Fruit fly (Drosophila melanogaster): ENCODE results near the gene Tango14.

dm6 chr2L:1144371-1145360, 13.8 kb upstream of the Tango14 start:
- TF ChIP-seq Xbp1 (GFP tag; optimal IDR thresholded peaks at IDR 0.05) (peak; percentile 56), Adf1 (GFP tag; IDR thresholded peaks at IDR 0.05) (no peak), Bdp1 (GFP tag; optimal IDR thresholded peaks at IDR 0.05) (no peak), CG4328 (GFP tag; optimal IDR thresholded peaks at IDR 0.05) (no peak)
